Fruit fly (Drosophila melanogaster) whole organism, prepupa: ENCODE results near the gene Npc2g.

Experiments
- Blimp-1 ChIP-seq: fragments of 200-800 bp; sonication (Bioruptor generic); optimal IDR thresholded peaks from 3 replicates; lab custom pipeline; 2017; ENCODE audit warnings: missing biosample characterization, missing genetic modification characterization, mild to moderate bottlenecking, moderate library complexity, missing genetic modification reagents
- CG15336 ChIP-seq: fragments of 200-800 bp; sonication (Bioruptor generic); IDR thresholded peaks from 2 replicates; pipeline ENCODE4 v1.3.6; 2022; ENCODE audit warnings: missing biosample characterization, missing genetic modification characterization
- CG31627 ChIP-seq: fragments of 200-800 bp; sonication (Bioruptor generic); optimal IDR thresholded peaks from 3 replicates; lab custom pipeline; 2016; ENCODE audit warnings: missing biosample characterization, missing genetic modification characterization
- CG4318 ChIP-seq: fragments of 200-800 bp; sonication (Bioruptor generic); optimal IDR thresholded peaks from 3 replicates; lab custom pipeline; 2017; ENCODE audit warnings: missing biosample characterization, mild to moderate bottlenecking, missing genetic modification characterization
- CG6808 ChIP-seq: fragments of 200-800 bp; sonication (Bioruptor generic); optimal IDR thresholded peaks from 3 replicates; lab custom pipeline; 2017; ENCODE audit warnings: missing biosample characterization, missing genetic modification characterization, mild to moderate bottlenecking, moderate library complexity, missing genetic modification reagents
- CG8119 ChIP-seq: fragments of 200-800 bp; sonication (Bioruptor generic); IDR thresholded peaks from 3 replicates; pipeline ENCODE4 v1.3.6; 2022; ENCODE audit warnings: missing biosample characterization, missing genetic modification characterization
- Smox ChIP-seq: fragments of 200-800 bp; sonication (Bioruptor generic); optimal IDR thresholded peaks from 3 replicates; lab custom pipeline; 2016; ENCODE audit warnings: missing biosample characterization, missing genetic modification characterization
- achi ChIP-seq: fragments of 200-800 bp; sonication (Bioruptor generic); optimal IDR thresholded peaks from 3 replicates; lab custom pipeline; 2016; ENCODE audit warnings: missing biosample characterization, missing genetic modification characterization
- spab ChIP-seq: fragments of 200-800 bp; sonication (Bioruptor generic); optimal IDR thresholded peaks from 2 replicates; lab custom pipeline; 2017; ENCODE audit warnings: missing biosample characterization, mild to moderate bottlenecking, missing genetic modification characterization, missing genetic modification reagents

- TF ChIP-seq achi (no peak), spab (GFP tag; lab: Kevin White, UChicago) (no peak), Smox (GFP tag; lab: Kevin White, UChicago) (no peak), CG15336 (GFP tag; lab: Robert Waterston, UW) (no peak), CG6808 (no peak), CG8119 (GFP tag; lab: Robert Waterston, UW) (no peak), CG4318 (GFP tag; lab: Kevin White, UChicago) (no peak), Blimp-1 (GFP tag; lab: Kevin White, UChicago) (no peak), CG31627 (GFP tag; lab: Kevin White, UChicago) (no peak)
Observed at dm6 chr3R:30745104-30745503, at the start of gene Npc2g.
